Worm (Caenorhabditis elegans) whole organism, mixed stage, embryonic: Measurements from ENCODE around the gene dap-3.

Source experiments
- flh-1 ChIP-seq: fragments of 200-800 bp; sonication (Bioruptor generic); optimal IDR thresholded peaks from 2 replicates; lab custom pipeline; 2018; ENCODE audit warnings: mild to moderate bottlenecking, missing genetic modification characterization, moderate library complexity, missing compliant biosample characterization
- mab-5 ChIP-seq: fragments of 150-350 bp; optimal IDR thresholded peaks from 2 replicates; lab custom pipeline; 2014; ENCODE audit warnings: missing biosample characterization, missing genetic modification characterization
- nhr-237 ChIP-seq: fragments of 150-350 bp; optimal IDR thresholded peaks from 2 replicates; lab custom pipeline; 2014; ENCODE audit warnings: missing biosample characterization, missing genetic modification characterization
- nhr-28 ChIP-seq: fragments of 150-350 bp; optimal IDR thresholded peaks from 2 replicates; lab custom pipeline; 2014; ENCODE audit warnings: missing biosample characterization, missing genetic modification characterization
- nhr-76 ChIP-seq: sonication (generic microtip); optimal IDR thresholded peaks from 2 replicates; lab custom pipeline; 2017; ENCODE audit warnings: missing biosample characterization, missing genetic modification characterization
- snpc-4 ChIP-seq: fragments of 150-350 bp; optimal IDR thresholded peaks from 2 replicates; lab custom pipeline; 2014; ENCODE audit warnings: missing biosample characterization, missing genetic modification characterization
- sptf-1 ChIP-seq: sonication (generic microtip); optimal IDR thresholded peaks from 2 replicates; lab custom pipeline; 2017; ENCODE audit warnings: mild to moderate bottlenecking, missing genetic modification characterization, moderate library complexity, missing compliant biosample characterization

DNA sequence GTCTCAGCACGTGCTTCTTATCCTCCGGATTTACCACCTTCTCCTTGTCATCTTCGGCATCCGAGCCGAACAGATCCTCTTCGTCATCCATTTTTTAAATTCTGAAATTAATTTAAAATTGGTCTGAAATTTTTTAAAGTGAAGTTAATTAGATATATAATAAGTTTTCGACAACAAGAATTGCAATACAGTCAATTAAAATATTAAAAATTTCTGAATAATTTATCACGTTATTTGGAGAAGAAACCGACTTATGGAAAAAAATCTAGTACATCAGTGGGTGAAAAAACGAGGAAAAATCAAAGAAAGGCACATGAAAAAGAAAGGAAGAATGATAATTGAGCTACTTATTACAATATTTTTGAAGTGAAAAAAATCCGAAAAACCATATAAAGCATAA lies 24.6 kb downstream of the dap-3 start, which contains the start of gene taf-13:
- TF ChIP-seq nhr-237 (tag; lab: Kevin White, UChicago): no peak
- no peak for TF ChIP-seq mab-5 (tag; lab: Kevin White, UChicago)
- no peak for TF ChIP-seq flh-1 (GFP tag; lab: Kevin White, UChicago)
- no peak for TF ChIP-seq sptf-1 (tag; lab: Kevin White, UChicago)
- TF ChIP-seq nhr-76 (tag; lab: Kevin White, UChicago): no peak
- TF ChIP-seq nhr-28 (tag; lab: Kevin White, UChicago): no peak
- TF ChIP-seq snpc-4: no peak
